Worm (Caenorhabditis elegans) whole organism, midembryonic: ENCODE measurements around the gene gst-16.

Source experiments
- flt-1 ChIP-seq: fragments of 200-800 bp; sonication (Bioruptor generic); IDR thresholded peaks from 2 replicates; pipeline ENCODE4 v1.3.6; 2022; ENCODE audit warnings: missing genetic modification characterization, missing compliant biosample characterization
- med-1 ChIP-seq: sonication (generic microtip); optimal IDR thresholded peaks from 2 replicates; lab custom pipeline; 2017; ENCODE audit warnings: missing genetic modification characterization, mild to moderate bottlenecking, missing compliant biosample characterization, antibody characterized with exemption, missing genetic modification reagents; ENCODE audit not compliant: insufficient read depth
- ref-1 ChIP-seq: fragments of 200-800 bp; sonication (Bioruptor generic); conservative IDR thresholded peaks from 2 replicates; pipeline ENCODE4 v1.3.6; 2022; ENCODE audit warnings: missing genetic modification reagents, missing genetic modification characterization, missing compliant biosample characterization
- ztf-23 ChIP-seq: fragments of 200-800 bp; sonication (Bioruptor generic); IDR thresholded peaks from 2 replicates; pipeline ENCODE4 v1.3.6; 2022; ENCODE audit warnings: missing genetic modification reagents, missing genetic modification characterization, missing compliant biosample characterization
- ztf-29 ChIP-seq: fragments of 200-800 bp; sonication (Bioruptor generic); IDR thresholded peaks from 2 replicates; pipeline ENCODE4 v1.3.6; 2022; ENCODE audit warnings: missing genetic modification reagents, missing genetic modification characterization, missing compliant biosample characterization

ce11 chrII:13640210-13640609, 16.0 kb upstream of the gst-16 start:
- TF ChIP-seq med-1 (GFP tag; lab: Kevin White, UChicago) (no peak), flt-1 (GFP tag; lab: Robert Waterston, UW) (no peak), ref-1 (GFP tag; lab: Robert Waterston, UW) (no peak), ztf-29 (no peak), ztf-23 (GFP tag; lab: Robert Waterston, UW) (no peak)
